Fruit fly (Drosophila melanogaster) S2 (cell line): Measurements from ENCODE around the gene CG5866.

Experiments
- CG8478 ChIP-seq: fragments of >200 bp; optimal IDR thresholded peaks from 2 replicates; lab custom pipeline; 2018
- CTCF ChIP-seq, 2 experiments: fragments of >200 bp; optimal IDR thresholded peaks; 2 replicates each; lab custom pipeline; 2018

dm6 chr3R:17400675-17401118 is 14.8 kb upstream of the CG5866 start:
- TF ChIP-seq CG8478 (lab: Kevin White, UChicago) (no peak), CTCF (optimal IDR thresholded peaks at IDR 0.05; lab: Kevin White, UChicago) (no peak)
